Worm (Caenorhabditis elegans) whole organism, L4/young adult: Measurements from ENCODE around the gene mtre-1.

ENCODE experiments used
- W03F9.2 ChIP-seq: fragments of 150-350 bp; optimal IDR thresholded peaks from 2 replicates; lab custom pipeline; 2014; ENCODE audit warnings: missing biosample characterization, missing genetic modification characterization
- dao-5 ChIP-seq: sonication (generic microtip); optimal IDR thresholded peaks from 2 replicates; lab custom pipeline; 2016; ENCODE audit warnings: missing genotype, missing genetic modification characterization, moderate library complexity, missing compliant biosample characterization
- him-1 ChIP-seq: sonication (generic microtip); optimal IDR thresholded peaks from 2 replicates; lab custom pipeline; 2016; ENCODE audit warnings: missing genotype, missing genetic modification reagents, missing genetic modification characterization, missing compliant biosample characterization

Gene mtre-1

ce11 chrII:8034008-8034407 is 16.4 kb downstream of the mtre-1 start:
- TF ChIP-seq dao-5 (tag; lab: Kevin White, UChicago) (no peak), him-1 (no peak), W03F9.2 (tag; lab: Kevin White, UChicago) (no peak)

ce11 chrII:8032657-8033056 is 17.7 kb downstream of the mtre-1 start, which contains the start of gene nrf-6:
Gene nrf-6, minus strand, starts transcription at chrII:8032708.
- TF ChIP-seq him-1, result no peak
- TF ChIP-seq W03F9.2 (tag; lab: Kevin White, UChicago), result no peak
- no peak for TF ChIP-seq dao-5 (tag; lab: Kevin White, UChicago)

ce11 chrII:8028730-8029129 is 21.6 kb downstream of the mtre-1 start:
- TF ChIP-seq W03F9.2 (tag; lab: Kevin White, UChicago) (no peak), dao-5 (tag; lab: Kevin White, UChicago) (no peak), him-1 (no peak)

ce11 chrII:8028246-8028694 is 22.1 kb downstream of the mtre-1 start:
- TF ChIP-seq W03F9.2 (tag; lab: Kevin White, UChicago) (no peak), dao-5 (tag; lab: Kevin White, UChicago) (peak; percentile 70), him-1 (peak; percentile 93)

- TF ChIP-seq dao-5 (tag; lab: Kevin White, UChicago) (no peak), him-1 (no peak), W03F9.2 (tag; lab: Kevin White, UChicago) (no peak)
These were observed 22.7 kb downstream of the mtre-1 start, which contains the start of gene swsn-7 for ce11 chrII:8027663-8028062. Gene swsn-7, minus strand, starts transcription at chrII:8027763.

- TF ChIP-seq W03F9.2 (tag; lab: Kevin White, UChicago) (no peak), dao-5 (tag; lab: Kevin White, UChicago) (no peak), him-1 (no peak)
These were observed 27.9 kb downstream of the mtre-1 start, which contains the start of gene hda-2 for ce11 chrII:8022461-8022860. Gene hda-2, minus strand, starts transcription at chrII:8022561.

- no peak for TF ChIP-seq dao-5 (tag; lab: Kevin White, UChicago)
- no peak for TF ChIP-seq him-1
- no peak for TF ChIP-seq W03F9.2 (tag; lab: Kevin White, UChicago)
These were observed 29.8 kb downstream of the mtre-1 start for ce11 chrII:8020580-8021044.

ce11 chrII:8017380-8017779 is 33.0 kb downstream of the mtre-1 start, which contains the start of gene zyg-11:
Gene zyg-11, plus strand, starts transcription at chrII:8017680.
- no peak for TF ChIP-seq him-1
- no peak for TF ChIP-seq dao-5 (tag; lab: Kevin White, UChicago)
- no peak for TF ChIP-seq W03F9.2 (tag; lab: Kevin White, UChicago)

ce11 chrII:8016761-8017160 is 33.6 kb downstream of the mtre-1 start:
- TF ChIP-seq dao-5 (tag; lab: Kevin White, UChicago) (peak; percentile 37), him-1 (no peak), W03F9.2 (tag; lab: Kevin White, UChicago) (peak; percentile 34)

ce11 chrII:8016167-8016566 is 34.2 kb downstream of the mtre-1 start:
- TF ChIP-seq W03F9.2 (tag; lab: Kevin White, UChicago) (peak; percentile 58), dao-5 (tag; lab: Kevin White, UChicago) (no peak)

- peak; percentile 29 for TF ChIP-seq W03F9.2 (tag; lab: Kevin White, UChicago)
- no peak for TF ChIP-seq him-1
These were observed 34.9 kb downstream of the mtre-1 start for ce11 chrII:8015483-8015938.

ce11 chrII:8012071-8013031 is 38.0 kb downstream of the mtre-1 start, which contains the start of gene DH11.2:
Gene DH11.2, plus strand, starts transcription at chrII:8012816.
- TF ChIP-seq W03F9.2 (tag; lab: Kevin White, UChicago) (no peak), dao-5 (tag; lab: Kevin White, UChicago) (no peak), him-1 (no peak)

- TF ChIP-seq dao-5 (tag; lab: Kevin White, UChicago) (no peak), him-1 (no peak), W03F9.2 (tag; lab: Kevin White, UChicago) (no peak)
These were observed 42.0 kb downstream of the mtre-1 start, which contains the start of gene glna-2 for ce11 chrII:8008334-8008733. Gene glna-2, plus strand, starts transcription at chrII:8008634.

- no peak for TF ChIP-seq W03F9.2 (tag; lab: Kevin White, UChicago)
- TF ChIP-seq him-1, result no peak
- no peak for TF ChIP-seq dao-5 (tag; lab: Kevin White, UChicago)
These were observed 43.4 kb downstream of the mtre-1 start for ce11 chrII:8006962-8007361.
